Worm (Caenorhabditis elegans) whole organism, young adult: ENCODE measurements around the gene R13H7.2.

Experiments used
- F55B11.4 ChIP-seq: sonication (generic microtip); optimal IDR thresholded peaks from 2 replicates; lab custom pipeline; 2016; ENCODE audit warnings: missing compliant biosample characterization, missing genetic modification characterization, borderline replicate concordance; ENCODE audit not compliant: insufficient read depth
- akir-1 ChIP-seq: fragments of 200-800 bp; sonication (Bioruptor generic); optimal IDR thresholded peaks from 2 replicates; lab custom pipeline; 2018; ENCODE audit warnings: mild to moderate bottlenecking, missing genetic modification characterization, moderate library complexity, missing compliant biosample characterization
- ama-1 ChIP-seq, 3 experiments: fragments of 150-350 bp in 1 of 3; sonication (generic microtip) in 2 of 3; optimal IDR thresholded peaks; 2 replicates each; lab custom pipeline; 2014 to 2018; ENCODE audit warnings: missing biosample characterization in 2 of 3, missing genetic modification characterization in 2 of 3, missing genetic modification reagents in 2 of 3
- lag-1 ChIP-seq: fragments of 200-800 bp; sonication (Bioruptor generic); IDR thresholded peaks from 2 replicates; pipeline ENCODE4 v1.3.6; 2022; ENCODE audit warnings: missing genetic modification reagents, missing genetic modification characterization, missing compliant biosample characterization
- pha-4 ChIP-seq: fragments of 150-350 bp; sonication (generic microtip); optimal IDR thresholded peaks from 2 replicates; lab custom pipeline; 2014; ENCODE audit warnings: missing biosample characterization, missing genetic modification reagents, missing genetic modification characterization
- unc-62 ChIP-seq: fragments of 150-350 bp; optimal IDR thresholded peaks from 2 replicates; lab custom pipeline; 2014; ENCODE audit warnings: missing biosample characterization, missing genetic modification reagents, missing genetic modification characterization
- ztf-25 ChIP-seq: fragments of 200-800 bp; sonication (Bioruptor generic); IDR thresholded peaks from 2 replicates; pipeline ENCODE4 v1.3.6; 2022; ENCODE audit warnings: missing genetic modification reagents, missing genetic modification characterization, missing compliant biosample characterization

DNA sequence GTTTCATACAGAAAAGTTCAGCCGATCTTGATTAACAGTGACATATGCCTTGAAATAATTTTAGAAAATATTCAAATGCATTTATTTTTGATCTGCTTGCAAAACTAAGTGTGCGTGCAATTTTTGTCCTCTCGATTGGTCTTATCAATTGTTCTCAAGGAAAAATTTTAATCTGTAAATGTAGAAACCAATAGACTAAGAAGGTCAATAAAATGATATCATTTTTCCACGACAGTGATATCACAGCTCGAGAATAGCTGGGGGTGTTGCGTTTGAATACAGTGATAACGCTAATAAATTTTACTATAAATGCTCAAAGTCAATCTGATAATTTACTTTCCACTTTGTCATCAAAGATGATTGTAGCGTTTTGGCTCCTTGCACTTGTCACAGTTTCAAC lies 40.8 kb downstream of the R13H7.2 start, which contains the start of gene C17H12.8:
- TF ChIP-seq pha-4 (tag; lab: Kevin White, UChicago): no peak
- TF ChIP-seq akir-1: no peak
- no peak for TF ChIP-seq ama-1 (optimal IDR thresholded peaks at IDR 0.05; lab: Kevin White, UChicago)
- no peak for TF ChIP-seq ama-1 (GFP tag; optimal IDR thresholded peaks at IDR 0.05; lab: Kevin White, UChicago)
- TF ChIP-seq F55B11.4 (tag; lab: Kevin White, UChicago): no peak
- TF ChIP-seq ztf-25: no peak
- no peak for TF ChIP-seq unc-62
- no peak for TF ChIP-seq lag-1
